Fruit fly (Drosophila melanogaster) whole organism, embryonic: Measurements from ENCODE around the gene CG5160.
A peak's percentile ranks its signal among the peaks of the same experiment; 100 is the strongest.

Source experiments
- Asciz ChIP-seq: fragments of 200-800 bp; sonication (Bioruptor generic); optimal IDR thresholded peaks from 2 replicates; lab custom pipeline; 2017; ENCODE audit warnings: missing biosample characterization, mild to moderate bottlenecking, missing genetic modification characterization, missing genetic modification reagents
- B-H1 ChIP-seq: fragments of 200-800 bp; sonication (Bioruptor generic); IDR thresholded peaks from 3 replicates; pipeline ENCODE4 v1.3.6; 2022; ENCODE audit warnings: missing biosample characterization, missing genetic modification characterization
- BEAF-32 ChIP-seq: fragments of 200-800 bp; sonication (Bioruptor generic); optimal IDR thresholded peaks from 3 replicates; lab custom pipeline; 2017; ENCODE audit warnings: missing biosample characterization, missing genetic modification characterization, mild to moderate bottlenecking, moderate library complexity, missing genetic modification reagents
- CG10209 ChIP-seq: fragments of 200-800 bp; sonication (Bioruptor generic); optimal IDR thresholded peaks from 3 replicates; lab custom pipeline; 2017; ENCODE audit warnings: missing biosample characterization, mild to moderate bottlenecking, missing genetic modification characterization, missing genetic modification reagents
- CG10979 ChIP-seq: fragments of 200-800 bp; sonication (Bioruptor generic); optimal IDR thresholded peaks from 2 replicates; lab custom pipeline; 2018; ENCODE audit warnings: missing biosample characterization, mild to moderate bottlenecking, missing genetic modification characterization, moderate library complexity
- CG11456 ChIP-seq: fragments of 200-800 bp; sonication (Bioruptor generic); IDR thresholded peaks from 3 replicates; pipeline ENCODE4 v1.3.6; 2022; ENCODE audit warnings: missing biosample characterization, missing genetic modification characterization
- CG11504 ChIP-seq: fragments of 200-800 bp; sonication (Bioruptor generic); optimal IDR thresholded peaks from 3 replicates; lab custom pipeline; 2019; ENCODE audit warnings: missing biosample characterization, mild to moderate bottlenecking, missing genetic modification characterization, moderate library complexity
- CG13894 ChIP-seq: fragments of 200-800 bp; sonication (Bioruptor generic); optimal IDR thresholded peaks from 3 replicates; lab custom pipeline; 2018; ENCODE audit warnings: missing biosample characterization, mild to moderate bottlenecking, missing genetic modification characterization, moderate library complexity
- CG15073 ChIP-seq: fragments of 200-800 bp; sonication (Bioruptor generic); optimal IDR thresholded peaks from 2 replicates; lab custom pipeline; 2016; ENCODE audit warnings: missing biosample characterization, missing genetic modification characterization
- CG17186 ChIP-seq: fragments of 200-800 bp; sonication (Bioruptor generic); optimal IDR thresholded peaks from 3 replicates; lab custom pipeline; 2017; ENCODE audit warnings: missing biosample characterization, missing genetic modification reagents, missing genetic modification characterization
- CG17912 ChIP-seq: fragments of 200-800 bp; sonication (Bioruptor generic); optimal IDR thresholded peaks from 2 replicates; lab custom pipeline; 2018; ENCODE audit warnings: missing biosample characterization, mild to moderate bottlenecking, missing genetic modification characterization
- CG2116 ChIP-seq: fragments of 200-800 bp; sonication (Bioruptor generic); optimal IDR thresholded peaks from 3 replicates; lab custom pipeline; 2018; ENCODE audit warnings: missing biosample characterization, mild to moderate bottlenecking, missing genetic modification characterization
- CG2129 ChIP-seq: fragments of 200-800 bp; sonication (Bioruptor generic); IDR thresholded peaks from 2 replicates; pipeline ENCODE4 v1.3.6; 2022; ENCODE audit warnings: missing biosample characterization, missing genetic modification characterization; ENCODE audit not compliant: partially characterized antibody
- CG2202 ChIP-seq: fragments of 200-800 bp; sonication (Bioruptor generic); optimal IDR thresholded peaks from 2 replicates; lab custom pipeline; 2018; ENCODE audit warnings: missing biosample characterization, mild to moderate bottlenecking, missing genetic modification characterization
- CG4730 ChIP-seq: fragments of 200-800 bp; sonication (Bioruptor generic); IDR thresholded peaks from 2 replicates; pipeline ENCODE4 v1.3.6; 2022; ENCODE audit warnings: missing biosample characterization, missing genetic modification characterization
- CG6254 ChIP-seq: fragments of 200-800 bp; sonication (Bioruptor generic); optimal IDR thresholded peaks from 3 replicates; lab custom pipeline; 2017; ENCODE audit warnings: mild to moderate bottlenecking, missing biosample characterization, missing genetic modification reagents, missing genetic modification characterization
- CG8281 ChIP-seq: fragments of 200-800 bp; sonication (Bioruptor generic); optimal IDR thresholded peaks from 2 replicates; lab custom pipeline; 2018; ENCODE audit warnings: missing biosample characterization, mild to moderate bottlenecking, missing genetic modification characterization, moderate library complexity
- CG8924 ChIP-seq: fragments of 200-800 bp; optimal IDR thresholded peaks from 3 replicates; lab custom pipeline; 2019; ENCODE audit warnings: missing biosample characterization, mild to moderate bottlenecking, missing genetic modification characterization, moderate library complexity
- CG9817 ChIP-seq: fragments of 200-800 bp; sonication (Bioruptor generic); optimal IDR thresholded peaks from 2 replicates; lab custom pipeline; 2018; ENCODE audit warnings: missing biosample characterization, mild to moderate bottlenecking, missing genetic modification characterization, moderate library complexity
- E2f1 ChIP-seq: fragments of 200-800 bp; sonication (Bioruptor generic); IDR thresholded peaks from 2 replicates; pipeline ENCODE4 v1.3.6; 2022; ENCODE audit warnings: missing biosample characterization, missing genetic modification characterization
- HLH54F ChIP-seq: fragments of 200-800 bp; sonication (Bioruptor generic); optimal IDR thresholded peaks from 3 replicates; lab custom pipeline; 2016; ENCODE audit warnings: missing biosample characterization, missing genetic modification characterization
- Hand ChIP-seq: fragments of 200-800 bp; sonication (Bioruptor generic); optimal IDR thresholded peaks from 2 replicates; lab custom pipeline; 2017; ENCODE audit warnings: mild to moderate bottlenecking, missing biosample characterization, missing genetic modification reagents, missing genetic modification characterization
- Hr3 ChIP-seq: fragments of 200-800 bp; sonication (Bioruptor generic); optimal IDR thresholded peaks from 3 replicates; lab custom pipeline; 2016; ENCODE audit warnings: missing biosample characterization, missing genetic modification characterization
- Hr51 ChIP-seq, 2 experiments: fragments of 200-800 bp; sonication (Bioruptor generic); optimal IDR thresholded peaks; 2 replicates in 1 of 2; 3 replicates in 1 of 2; lab custom pipeline; 2016 to 2018; ENCODE audit warnings: missing biosample characterization in 2 of 2, missing genetic modification characterization in 2 of 2, mild to moderate bottlenecking in 1 of 2, moderate library complexity in 1 of 2
- MBD-R2 ChIP-seq: fragments of 200-800 bp; sonication (Bioruptor generic); IDR thresholded peaks from 2 replicates; pipeline ENCODE4 v1.3.6; 2022; ENCODE audit warnings: missing biosample characterization, missing genetic modification characterization
- Mad ChIP-seq: fragments of 200-800 bp; sonication (Bioruptor generic); optimal IDR thresholded peaks from 2 replicates; lab custom pipeline; 2016; ENCODE audit warnings: missing biosample characterization, missing genetic modification characterization
- Meics ChIP-seq: fragments of 200-800 bp; sonication (Bioruptor generic); optimal IDR thresholded peaks from 2 replicates; lab custom pipeline; 2017; ENCODE audit warnings: missing biosample characterization, mild to moderate bottlenecking, missing genetic modification characterization
- Nf-YC ChIP-seq: fragments of 200-800 bp; optimal IDR thresholded peaks from 3 replicates; lab custom pipeline; 2019; ENCODE audit warnings: missing biosample characterization, mild to moderate bottlenecking, missing genetic modification characterization, moderate library complexity
- Oli ChIP-seq: fragments of 200-800 bp; sonication (Bioruptor generic); optimal IDR thresholded peaks from 2 replicates; lab custom pipeline; 2018; ENCODE audit warnings: missing biosample characterization, mild to moderate bottlenecking, missing genetic modification characterization, moderate library complexity
- Spps ChIP-seq: fragments of 200-800 bp; sonication (Bioruptor generic); optimal IDR thresholded peaks from 2 replicates; lab custom pipeline; 2018; ENCODE audit warnings: missing biosample characterization, mild to moderate bottlenecking, missing genetic modification characterization
- Sry-δ ChIP-seq: fragments of 200-800 bp; sonication (Bioruptor generic); optimal IDR thresholded peaks from 2 replicates; lab custom pipeline; 2016; ENCODE audit warnings: missing biosample characterization, missing genetic modification characterization
- Trl ChIP-seq, 3 experiments: fragments of >200 bp in 2 of 3; fragments of 200-800 bp in 1 of 3; sonication (Bioruptor generic) in 1 of 3; optimal IDR thresholded peaks; 2 replicates in 1 of 3; 3 replicates in 2 of 3; lab custom pipeline; 2016 to 2017; ENCODE audit warnings: missing biosample characterization in 1 of 3, missing genetic modification characterization in 1 of 3
- abd-A ChIP-seq: fragments of 200-800 bp; sonication (Bioruptor generic); optimal IDR thresholded peaks from 3 replicates; lab custom pipeline; 2019; ENCODE audit warnings: missing biosample characterization, mild to moderate bottlenecking, missing genetic modification characterization, moderate library complexity
- aop ChIP-seq: fragments of 200-800 bp; sonication (Bioruptor generic); IDR thresholded peaks from 2 replicates; pipeline ENCODE4 v1.3.6; 2022; ENCODE audit warnings: missing biosample characterization, missing genetic modification characterization
- chinmo ChIP-seq: fragments of 200-800 bp; sonication (Bioruptor generic); IDR thresholded peaks from 4 replicates; pipeline ENCODE4 v1.3.6; 2022; ENCODE audit warnings: missing biosample characterization, missing genetic modification characterization; ENCODE audit not compliant: partially characterized antibody
- fd64A ChIP-seq: fragments of 200-800 bp; sonication (Bioruptor generic); optimal IDR thresholded peaks from 3 replicates; lab custom pipeline; 2018; ENCODE audit warnings: missing biosample characterization, mild to moderate bottlenecking, missing genetic modification characterization
- gem ChIP-seq: fragments of 200-800 bp; sonication (Bioruptor generic); optimal IDR thresholded peaks from 2 replicates; lab custom pipeline; 2019; ENCODE audit warnings: missing biosample characterization, mild to moderate bottlenecking, missing genetic modification characterization, moderate library complexity
- gro ChIP-seq: fragments of 200-800 bp; sonication (Bioruptor generic); optimal IDR thresholded peaks from 2 replicates; lab custom pipeline; 2016; ENCODE audit warnings: missing biosample characterization, missing genetic modification characterization
- gsb ChIP-seq: fragments of 200-800 bp; sonication (Bioruptor generic); IDR thresholded peaks from 2 replicates; pipeline ENCODE4 v1.3.6; 2022; ENCODE audit warnings: missing biosample characterization, missing genetic modification characterization
- lilli ChIP-seq: fragments of 200-800 bp; sonication (Bioruptor generic); optimal IDR thresholded peaks from 3 replicates; lab custom pipeline; 2016; ENCODE audit warnings: missing biosample characterization, missing genetic modification characterization
- nmo ChIP-seq: fragments of 200-800 bp; sonication (Bioruptor generic); optimal IDR thresholded peaks from 2 replicates; lab custom pipeline; 2018; ENCODE audit warnings: missing biosample characterization, mild to moderate bottlenecking, missing genetic modification characterization, moderate library complexity
- odd ChIP-seq: fragments of 200-800 bp; sonication (Bioruptor generic); optimal IDR thresholded peaks from 2 replicates; lab custom pipeline; 2017; ENCODE audit warnings: missing biosample characterization, mild to moderate bottlenecking, missing genetic modification characterization
- repo ChIP-seq: fragments of 200-800 bp; sonication (Bioruptor generic); optimal IDR thresholded peaks from 2 replicates; lab custom pipeline; 2016; ENCODE audit warnings: missing biosample characterization, missing genetic modification characterization
- sd ChIP-seq: fragments of 200-800 bp; sonication (Bioruptor generic); optimal IDR thresholded peaks from 3 replicates; lab custom pipeline; 2018; ENCODE audit warnings: missing biosample characterization, mild to moderate bottlenecking, missing genetic modification characterization, moderate library complexity
- sisA ChIP-seq: fragments of 200-800 bp; sonication (Bioruptor generic); IDR thresholded peaks from 2 replicates; pipeline ENCODE4 v1.3.6; 2022; ENCODE audit warnings: missing biosample characterization, missing genetic modification characterization
- tin ChIP-seq: fragments of 200-800 bp; sonication (Bioruptor generic); optimal IDR thresholded peaks from 3 replicates; lab custom pipeline; 2016; ENCODE audit warnings: missing biosample characterization, missing genetic modification characterization
- toy ChIP-seq: fragments of 200-800 bp; sonication (Bioruptor generic); IDR thresholded peaks from 2 replicates; pipeline ENCODE4 v1.3.6; 2022; ENCODE audit warnings: missing biosample characterization, missing genetic modification characterization
- unpg ChIP-seq: fragments of 200-800 bp; sonication (Bioruptor generic); optimal IDR thresholded peaks from 3 replicates; lab custom pipeline; 2018; ENCODE audit warnings: missing biosample characterization, mild to moderate bottlenecking, missing genetic modification characterization, moderate library complexity
- wek ChIP-seq: fragments of 200-800 bp; sonication (Bioruptor generic); optimal IDR thresholded peaks from 3 replicates; lab custom pipeline; 2018; ENCODE audit warnings: missing biosample characterization, mild to moderate bottlenecking, missing genetic modification characterization, moderate library complexity
- z ChIP-seq: fragments of 200-800 bp; sonication (Bioruptor generic); IDR thresholded peaks from 3 replicates; pipeline ENCODE4 v1.3.6; 2022; ENCODE audit warnings: missing biosample characterization, missing genetic modification characterization
- zen ChIP-seq: fragments of 200-800 bp; sonication (Bioruptor generic); optimal IDR thresholded peaks from 3 replicates; lab custom pipeline; 2018; ENCODE audit warnings: missing biosample characterization, mild to moderate bottlenecking, missing genetic modification characterization, moderate library complexity

Gene CG5160

dm6 chr2L:7442929-7443328, 44.4 kb upstream of the CG5160 start (continued):
- peak; percentile 30 for TF ChIP-seq unpg (GFP tag; lab: Kevin White, UChicago)
- TF ChIP-seq Oli (tag; lab: Kevin White, UChicago): peak; percentile 23
- TF ChIP-seq CG2202: no peak
- TF ChIP-seq chinmo: no peak
- TF ChIP-seq gro (GFP tag; lab: Kevin White, UChicago): peak; percentile 14
- peak; percentile 15 for TF ChIP-seq tin (GFP tag; lab: Kevin White, UChicago)
- peak; percentile 27 for TF ChIP-seq odd (GFP tag; lab: Kevin White, UChicago)
- peak; percentile 67 for TF ChIP-seq CG11456 (GFP tag; lab: Robert Waterston, UW)
- no peak for TF ChIP-seq zen (tag; lab: Kevin White, UChicago)
- TF ChIP-seq Nf-YC (tag; lab: Kevin White, UChicago): peak; percentile 29
- TF ChIP-seq gem (tag; lab: Kevin White, UChicago): peak; percentile 68
- no peak for TF ChIP-seq MBD-R2
- no peak for TF ChIP-seq Sry-δ
- TF ChIP-seq sisA (GFP tag; lab: Robert Waterston, UW): no peak
- TF ChIP-seq CG6254 (GFP tag; lab: Kevin White, UChicago): no peak
- TF ChIP-seq CG4730 (GFP tag; lab: Robert Waterston, UW): peak; percentile 43; the same call in 1 of the 2 replicates
- no peak for TF ChIP-seq CG15073 (GFP tag; lab: Kevin White, UChicago)
- TF ChIP-seq Hr51 (GFP tag; optimal IDR thresholded peaks at IDR 0.05; lab: Kevin White, UChicago): peak in 1 of 2 experiments; percentile 46
- TF ChIP-seq CG11504: peak; percentile 49
- no peak for TF ChIP-seq Spps (tag; lab: Kevin White, UChicago)
- TF ChIP-seq lilli: peak; percentile 59
- no peak for TF ChIP-seq CG8281 (tag; lab: Kevin White, UChicago)
- peak; percentile 24 for TF ChIP-seq HLH54F (GFP tag; lab: Kevin White, UChicago)
- no peak for TF ChIP-seq repo (GFP tag; lab: Kevin White, UChicago)
- TF ChIP-seq nmo: peak; percentile 5
- 0 out of 2 replicates have a peak, but pooled peaks have one; percentile 36 for TF ChIP-seq gsb
- peak; percentile 36; the same call in 1 of the 2 replicates for TF ChIP-seq E2f1
- TF ChIP-seq CG10209 (GFP tag; lab: Kevin White, UChicago): no peak
- TF ChIP-seq CG9817 (tag; lab: Kevin White, UChicago): peak; percentile 29
- TF ChIP-seq toy (GFP tag; lab: Robert Waterston, UW): no peak
- TF ChIP-seq Meics (GFP tag; lab: Kevin White, UChicago): peak; percentile 51

dm6 chr2L:7442106-7442505, 43.6 kb upstream of the CG5160 start:
- TF ChIP-seq BEAF-32 (GFP tag; lab: Kevin White, UChicago) (no peak), chinmo (peak; percentile 74; the same call in 1 of the 4 replicates), CG8924 (tag; lab: Kevin White, UChicago) (no peak), CG17186 (GFP tag; lab: Kevin White, UChicago) (no peak), Hr3 (no peak), Hand (GFP tag; lab: Kevin White, UChicago) (no peak), CG2116 (GFP tag; lab: Kevin White, UChicago) (no peak), CG2129 (GFP tag; lab: Robert Waterston, UW) (no peak), CG10979 (no peak), abd-A (peak; percentile 77), z (GFP tag; lab: Robert Waterston, UW) (no peak), CG17912 (no peak), Trl (optimal IDR thresholded peaks at IDR 0.05; lab: Kevin White, UChicago) (no peak), Trl (GFP tag; optimal IDR thresholded peaks at IDR 0.05; lab: Kevin White, UChicago) (no peak), sd (tag; lab: Kevin White, UChicago) (peak; percentile 70), Asciz (no peak), CG13894 (tag; lab: Kevin White, UChicago) (peak; percentile 43), wek (GFP tag; lab: Kevin White, UChicago) (no peak), Mad (GFP tag; lab: Kevin White, UChicago) (no peak), fd64A (GFP tag; lab: Kevin White, UChicago) (no peak), aop (GFP tag; lab: Robert Waterston, UW) (no peak), B-H1 (GFP tag; lab: Robert Waterston, UW) (no peak)
